Fruit fly (Drosophila melanogaster): Measurements from ENCODE around the gene mRpS35.

The mRpS35 gene

dm6 chr3L:2780711-2781110 is at the start of gene mRpS35:
mRpS35 (plus strand) TSS chr3L:2780899.
- TF ChIP-seq CTCF (optimal IDR thresholded peaks at IDR 0.05), result no peak
- no peak for TF ChIP-seq CG8478 (optimal IDR thresholded peaks at IDR 0.05)

- TF ChIP-seq CG8478 (optimal IDR thresholded peaks at IDR 0.05) (no peak), CTCF (optimal IDR thresholded peaks at IDR 0.05) (no peak)
Measured at dm6 chr3L:2730911-2731310, 49.8 kb upstream of the mRpS35 start.

dm6 chr3L:2733208-2733607 is 47.5 kb upstream of the mRpS35 start:
- no peak for TF ChIP-seq CG8478 (optimal IDR thresholded peaks at IDR 0.05)

- no peak for TF ChIP-seq CTCF (optimal IDR thresholded peaks at IDR 0.05)
- TF ChIP-seq CG8478 (optimal IDR thresholded peaks at IDR 0.05), result no peak
Measured at dm6 chr3L:2734363-2735160, 46.1 kb upstream of the mRpS35 start.

- TF ChIP-seq CTCF (optimal IDR thresholded peaks at IDR 0.05) (no peak), CG8478 (optimal IDR thresholded peaks at IDR 0.05) (no peak)
Measured at dm6 chr3L:2739450-2739849, 41.2 kb upstream of the mRpS35 start, which contains the start of gene Acp62F. Acp62F (plus strand) TSS chr3L:2739750.

dm6 chr3L:2743755-2744154 is 36.9 kb upstream of the mRpS35 start:
- TF ChIP-seq CTCF (optimal IDR thresholded peaks at IDR 0.05) (peak in 1 of 2 experiments; percentile 55), CG8478 (optimal IDR thresholded peaks at IDR 0.05) (no peak)

dm6 chr3L:2744963-2745362 is 35.7 kb upstream of the mRpS35 start:
- TF ChIP-seq CTCF (optimal IDR thresholded peaks at IDR 0.05), result no peak
- no peak for TF ChIP-seq CG8478 (optimal IDR thresholded peaks at IDR 0.05)

- no peak for TF ChIP-seq CG8478 (optimal IDR thresholded peaks at IDR 0.05)
- TF ChIP-seq CTCF (optimal IDR thresholded peaks at IDR 0.05), result no peak
Measured at dm6 chr3L:2745698-2746410, 34.8 kb upstream of the mRpS35 start.

dm6 chr3L:2748359-2748758 is 32.3 kb upstream of the mRpS35 start:
- no peak for TF ChIP-seq CG8478 (optimal IDR thresholded peaks at IDR 0.05)
- TF ChIP-seq CTCF (optimal IDR thresholded peaks at IDR 0.05), result no peak

dm6 chr3L:2762122-2762521 is 18.6 kb upstream of the mRpS35 start:
- TF ChIP-seq CG8478 (optimal IDR thresholded peaks at IDR 0.05), result no peak

- TF ChIP-seq CTCF (optimal IDR thresholded peaks at IDR 0.05) (no peak), CG8478 (optimal IDR thresholded peaks at IDR 0.05) (no peak)
Measured at dm6 chr3L:2763762-2764161, 16.9 kb upstream of the mRpS35 start.

dm6 chr3L:2765013-2765738 is 15.5 kb upstream of the mRpS35 start:
- TF ChIP-seq CTCF (optimal IDR thresholded peaks at IDR 0.05) (no peak), CG8478 (optimal IDR thresholded peaks at IDR 0.05) (no peak)

dm6 chr3L:2765794-2766268 is 14.9 kb upstream of the mRpS35 start:
- no peak for TF ChIP-seq CTCF (optimal IDR thresholded peaks at IDR 0.05)
- no peak for TF ChIP-seq CG8478 (optimal IDR thresholded peaks at IDR 0.05)

- TF ChIP-seq CTCF (optimal IDR thresholded peaks at IDR 0.05) (no peak), CG8478 (optimal IDR thresholded peaks at IDR 0.05) (no peak)
Measured at dm6 chr3L:2766269-2767088, 14.2 kb upstream of the mRpS35 start, which contains the start of the genes Mrtf and Non2. Mrtf (minus strand) TSS chr3L:2766536. Non2 (plus strand) TSS chr3L:2766999.
